Worm (Caenorhabditis elegans) whole organism, mixed stage, embryonic: ENCODE measurements around the gene T14B4.20.

ENCODE experiments used
- blmp-1 ChIP-seq: fragments of 150-350 bp; optimal IDR thresholded peaks from 2 replicates; lab custom pipeline; 2014; ENCODE audit warnings: missing biosample characterization, missing genetic modification characterization
- ceh-43 ChIP-seq: fragments of 200-800 bp; sonication (Bioruptor generic); optimal IDR thresholded peaks from 2 replicates; lab custom pipeline; 2018; ENCODE audit warnings: mild to moderate bottlenecking, missing genetic modification characterization, moderate library complexity, missing compliant biosample characterization
- mab-5 ChIP-seq: fragments of 150-350 bp; optimal IDR thresholded peaks from 2 replicates; lab custom pipeline; 2014; ENCODE audit warnings: missing biosample characterization, missing genetic modification characterization
- nhr-12 ChIP-seq: fragments of 150-350 bp; optimal IDR thresholded peaks from 2 replicates; lab custom pipeline; 2014; ENCODE audit warnings: missing biosample characterization, missing genetic modification characterization
- nhr-28 ChIP-seq: fragments of 150-350 bp; optimal IDR thresholded peaks from 2 replicates; lab custom pipeline; 2014; ENCODE audit warnings: missing biosample characterization, missing genetic modification characterization
- nhr-76 ChIP-seq: sonication (generic microtip); optimal IDR thresholded peaks from 2 replicates; lab custom pipeline; 2017; ENCODE audit warnings: missing biosample characterization, missing genetic modification characterization
- snpc-4 ChIP-seq: fragments of 150-350 bp; optimal IDR thresholded peaks from 2 replicates; lab custom pipeline; 2014; ENCODE audit warnings: missing biosample characterization, missing genetic modification characterization
- unc-62 ChIP-seq: fragments of 150-350 bp; optimal IDR thresholded peaks from 2 replicates; lab custom pipeline; 2014; ENCODE audit warnings: missing biosample characterization, missing genetic modification reagents, missing genetic modification characterization
- ztf-11 ChIP-seq: fragments of 150-350 bp; optimal IDR thresholded peaks from 2 replicates; lab custom pipeline; 2014; ENCODE audit warnings: missing biosample characterization, missing genetic modification characterization

- TF ChIP-seq unc-62 (no peak), nhr-76 (tag; lab: Kevin White, UChicago) (no peak), mab-5 (no peak), snpc-4 (tag; lab: Kevin White, UChicago) (no peak), blmp-1 (tag; lab: Kevin White, UChicago) (no peak), ztf-11 (no peak), ceh-43 (no peak), nhr-28 (no peak), nhr-12 (tag; lab: Kevin White, UChicago) (no peak)
Measured at ce11 chrII:6746404-6746803, 29.7 kb downstream of the T14B4.20 start, which contains the start of gene F41G3.5.
